Fruit fly (Drosophila melanogaster) whole organism, adult: ENCODE data around the gene CG9338.

Experiments
- CG11617 ChIP-seq: fragments of 200-800 bp; sonication (Bioruptor generic); optimal IDR thresholded peaks from 2 replicates; lab custom pipeline; 2017; ENCODE audit warnings: mild to moderate bottlenecking, missing biosample characterization, missing genetic modification reagents, missing genetic modification characterization
- CG12768 ChIP-seq: fragments of 200-800 bp; sonication (Bioruptor generic); optimal IDR thresholded peaks from 2 replicates; lab custom pipeline; 2017; ENCODE audit warnings: missing biosample characterization, missing genetic modification characterization, mild to moderate bottlenecking, moderate library complexity, missing genetic modification reagents
- CG14711 ChIP-seq: fragments of 200-800 bp; sonication (Bioruptor generic); optimal IDR thresholded peaks from 2 replicates; lab custom pipeline; 2018; ENCODE audit warnings: missing biosample characterization, mild to moderate bottlenecking, missing genetic modification characterization, moderate library complexity
- CG1620 ChIP-seq: fragments of 200-800 bp; sonication (Bioruptor generic); optimal IDR thresholded peaks from 2 replicates; lab custom pipeline; 2016; ENCODE audit warnings: missing biosample characterization, missing genetic modification characterization
- CG33017 ChIP-seq: fragments of 200-800 bp; sonication (Bioruptor generic); optimal IDR thresholded peaks from 2 replicates; lab custom pipeline; 2018; ENCODE audit warnings: missing biosample characterization, mild to moderate bottlenecking, missing genetic modification characterization, moderate library complexity
- CG5204 ChIP-seq: fragments of 200-800 bp; sonication (Bioruptor generic); optimal IDR thresholded peaks from 2 replicates; lab custom pipeline; 2016; ENCODE audit warnings: missing biosample characterization, missing genetic modification characterization
- CG7045 ChIP-seq: fragments of 200-800 bp; sonication (Bioruptor generic); optimal IDR thresholded peaks from 2 replicates; lab custom pipeline; 2017; ENCODE audit warnings: missing biosample characterization, mild to moderate bottlenecking, missing genetic modification characterization
- CG7101 ChIP-seq: fragments of 200-800 bp; sonication (Bioruptor generic); optimal IDR thresholded peaks from 2 replicates; lab custom pipeline; 2018; ENCODE audit warnings: missing biosample characterization, mild to moderate bottlenecking, missing genetic modification characterization, moderate library complexity
- Clk ChIP-seq: fragments of 200-800 bp; sonication (Bioruptor generic); optimal IDR thresholded peaks from 2 replicates; lab custom pipeline; 2017; ENCODE audit warnings: missing biosample characterization, missing genetic modification characterization
- Crg-1 ChIP-seq: fragments of 200-800 bp; sonication (Bioruptor generic); optimal IDR thresholded peaks from 2 replicates; lab custom pipeline; 2016; ENCODE audit warnings: missing biosample characterization, missing genetic modification characterization
- Hr96 ChIP-seq: fragments of 200-800 bp; sonication (Bioruptor generic); optimal IDR thresholded peaks from 2 replicates; lab custom pipeline; 2016; ENCODE audit warnings: missing biosample characterization, missing genetic modification characterization
- Mnt ChIP-seq: fragments of 200-800 bp; sonication (Bioruptor generic); optimal IDR thresholded peaks from 2 replicates; lab custom pipeline; 2016; ENCODE audit warnings: missing biosample characterization, mild to moderate bottlenecking, missing genetic modification characterization
- bab1 ChIP-seq: fragments of 200-800 bp; sonication (Bioruptor generic); optimal IDR thresholded peaks from 3 replicates; lab custom pipeline; 2019; ENCODE audit warnings: missing biosample characterization, mild to moderate bottlenecking, missing genetic modification characterization, moderate library complexity
- cic ChIP-seq: fragments of 200-800 bp; sonication (Bioruptor generic); optimal IDR thresholded peaks from 2 replicates; lab custom pipeline; 2017; ENCODE audit warnings: missing biosample characterization, mild to moderate bottlenecking, missing genetic modification characterization, moderate library complexity
- cnc ChIP-seq, 2 experiments: fragments of >200 bp; optimal IDR thresholded peaks; 2 replicates each; lab custom pipeline; 2017
- kay ChIP-seq: fragments of 200-800 bp; sonication (Bioruptor generic); peaks from one replicate; lab custom pipeline; 2016; ENCODE audit warnings: missing biosample characterization, missing genetic modification characterization, borderline replicate concordance
- ovo ChIP-seq: fragments of 200-800 bp; sonication (Bioruptor generic); optimal IDR thresholded peaks from 2 replicates; lab custom pipeline; 2016; ENCODE audit warnings: missing biosample characterization, missing genetic modification characterization
- pad ChIP-seq: fragments of 200-800 bp; sonication (Bioruptor generic); optimal IDR thresholded peaks from 3 replicates; lab custom pipeline; 2017; ENCODE audit warnings: missing biosample characterization, missing genetic modification characterization, mild to moderate bottlenecking, moderate library complexity, missing genetic modification reagents
- tj ChIP-seq: fragments of 200-800 bp; sonication (Bioruptor generic); optimal IDR thresholded peaks from 3 replicates; lab custom pipeline; 2017; ENCODE audit warnings: missing biosample characterization, mild to moderate bottlenecking, missing genetic modification characterization, moderate library complexity
- toe ChIP-seq: fragments of 200-800 bp; sonication (Bioruptor generic); optimal IDR thresholded peaks from 2 replicates; lab custom pipeline; 2016; ENCODE audit warnings: missing biosample characterization, missing genetic modification characterization

Gene CG9338

dm6 chr2L:20828701-20829100 is 36.3 kb upstream of the CG9338 start:
- TF ChIP-seq CG14711 (tag; lab: Kevin White, UChicago) (no peak), CG7101 (tag; lab: Kevin White, UChicago) (no peak), pad (GFP tag; lab: Kevin White, UChicago) (no peak), CG33017 (tag; lab: Kevin White, UChicago) (no peak), cic (GFP tag; lab: Kevin White, UChicago) (peak; percentile 55), Clk (GFP tag; lab: Kevin White, UChicago) (no peak), CG11617 (GFP tag; lab: Kevin White, UChicago) (no peak)

- TF ChIP-seq CG11617 (GFP tag; lab: Kevin White, UChicago) (no peak), CG5204 (GFP tag; lab: Kevin White, UChicago) (no peak), CG7045 (GFP tag; lab: Kevin White, UChicago) (no peak), kay (no peak), cic (GFP tag; lab: Kevin White, UChicago) (no peak), pad (GFP tag; lab: Kevin White, UChicago) (no peak), CG1620 (GFP tag; lab: Kevin White, UChicago) (no peak), bab1 (GFP tag; lab: Kevin White, UChicago) (no peak), Crg-1 (no peak), Hr96 (GFP tag; lab: Kevin White, UChicago) (no peak), CG14711 (tag; lab: Kevin White, UChicago) (no peak), toe (GFP tag; lab: Kevin White, UChicago) (no peak), CG12768 (GFP tag; lab: Kevin White, UChicago) (no peak), CG7101 (tag; lab: Kevin White, UChicago) (no peak), ovo (GFP tag; lab: Kevin White, UChicago) (no peak), tj (GFP tag; lab: Kevin White, UChicago) (no peak), Clk (GFP tag; lab: Kevin White, UChicago) (no peak), CG33017 (tag; lab: Kevin White, UChicago) (no peak), cnc (optimal IDR thresholded peaks at IDR 0.05; lab: Kevin White, UChicago) (no peak)
Observed at dm6 chr2L:20829309-20829708, 35.7 kb upstream of the CG9338 start, which contains the start of gene CG31673. Gene CG31673 (plus strand): TSS chr2L:20829609.

- TF ChIP-seq cic (GFP tag; lab: Kevin White, UChicago) (peak; percentile 24), CG33017 (tag; lab: Kevin White, UChicago) (peak; percentile 16), CG11617 (GFP tag; lab: Kevin White, UChicago) (peak; percentile 21), cnc (optimal IDR thresholded peaks at IDR 0.05; lab: Kevin White, UChicago) (no peak), kay (no peak), CG14711 (tag; lab: Kevin White, UChicago) (peak; percentile 93), CG7101 (tag; lab: Kevin White, UChicago) (peak; percentile 22), CG7045 (GFP tag; lab: Kevin White, UChicago) (no peak), Mnt (GFP tag; lab: Kevin White, UChicago) (peak; percentile 7), ovo (GFP tag; lab: Kevin White, UChicago) (peak; percentile 9), CG12768 (GFP tag; lab: Kevin White, UChicago) (no peak), pad (GFP tag; lab: Kevin White, UChicago) (peak; percentile 0), Hr96 (GFP tag; lab: Kevin White, UChicago) (no peak), bab1 (GFP tag; lab: Kevin White, UChicago) (peak; percentile 0), CG5204 (GFP tag; lab: Kevin White, UChicago) (no peak), tj (GFP tag; lab: Kevin White, UChicago) (peak; percentile 45), Crg-1 (no peak)
Observed at dm6 chr2L:20829755-20830396, 35.1 kb upstream of the CG9338 start.

DNA sequence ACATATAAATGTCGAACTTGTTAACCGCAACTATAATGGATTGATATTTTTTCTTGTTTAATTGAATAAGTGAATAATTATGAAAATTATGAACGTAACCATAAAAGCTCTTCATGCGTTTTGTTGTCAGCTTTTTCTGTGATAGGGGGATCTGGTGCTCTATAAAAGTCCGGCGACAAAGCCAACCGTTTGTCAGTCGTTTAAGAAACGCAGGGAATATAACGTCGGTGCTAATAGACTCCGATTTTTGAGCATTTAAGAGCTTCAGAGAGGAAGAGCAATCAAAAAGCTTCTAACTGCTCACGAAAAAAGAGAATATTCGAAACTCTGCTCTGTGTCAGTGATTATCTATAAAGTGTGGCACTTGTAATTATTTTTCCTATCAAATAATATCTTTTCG is 34.0 kb upstream of the CG9338 start, which contains the start of gene CG31674:
TSS of gene CG31674 (plus strand) at position 203 of the 400 bp plus-strand sequence.
- TF ChIP-seq CG7045 (GFP tag; lab: Kevin White, UChicago) (no peak), bab1 (GFP tag; lab: Kevin White, UChicago) (peak; percentile 72), Hr96 (GFP tag; lab: Kevin White, UChicago) (no peak), Mnt (GFP tag; lab: Kevin White, UChicago) (peak; percentile 35), kay (no peak), CG12768 (GFP tag; lab: Kevin White, UChicago) (no peak), ovo (GFP tag; lab: Kevin White, UChicago) (no peak), CG14711 (tag; lab: Kevin White, UChicago) (no peak), CG5204 (GFP tag; lab: Kevin White, UChicago) (no peak), cic (GFP tag; lab: Kevin White, UChicago) (peak; percentile 55), CG33017 (tag; lab: Kevin White, UChicago) (peak; percentile 25), tj (GFP tag; lab: Kevin White, UChicago) (peak; percentile 1), pad (GFP tag; lab: Kevin White, UChicago) (no peak), Clk (GFP tag; lab: Kevin White, UChicago) (no peak), cnc (optimal IDR thresholded peaks at IDR 0.05; lab: Kevin White, UChicago) (no peak), CG7101 (tag; lab: Kevin White, UChicago) (no peak), CG11617 (GFP tag; lab: Kevin White, UChicago) (no peak), toe (GFP tag; lab: Kevin White, UChicago) (no peak), CG1620 (GFP tag; lab: Kevin White, UChicago) (peak; percentile 4), Crg-1 (no peak)

DNA sequence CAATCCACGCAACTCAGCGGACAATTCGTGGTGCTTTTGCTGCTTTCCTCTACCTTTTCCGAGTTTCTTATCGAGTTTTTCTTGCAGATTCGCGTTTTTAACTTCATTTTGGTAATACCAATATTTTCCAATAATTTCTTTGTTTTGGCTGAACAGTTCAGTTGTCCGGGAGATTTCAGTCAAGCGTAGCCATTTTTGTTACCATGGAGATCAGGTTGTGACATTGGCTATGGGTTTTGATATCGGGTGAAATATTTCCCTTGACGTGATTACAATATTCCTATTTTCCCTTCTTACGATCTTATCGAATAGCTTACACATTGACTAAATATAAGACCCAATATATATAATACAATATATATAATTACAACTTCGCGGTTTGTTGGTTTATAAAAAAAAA is 29.5 kb upstream of the CG9338 start, which contains the start of gene Oseg5:
TSS of gene Oseg5 (minus strand) at position 340 of the 400 bp plus-strand sequence.
- TF ChIP-seq Clk (GFP tag; lab: Kevin White, UChicago): no peak
- no peak for TF ChIP-seq cnc (optimal IDR thresholded peaks at IDR 0.05; lab: Kevin White, UChicago)
- TF ChIP-seq CG1620 (GFP tag; lab: Kevin White, UChicago): no peak
- no peak for TF ChIP-seq tj (GFP tag; lab: Kevin White, UChicago)
- TF ChIP-seq pad (GFP tag; lab: Kevin White, UChicago): no peak
- no peak for TF ChIP-seq toe (GFP tag; lab: Kevin White, UChicago)
- no peak for TF ChIP-seq CG33017 (tag; lab: Kevin White, UChicago)
